Fruit fly (Drosophila melanogaster) whole organism, embryonic: ENCODE measurements around the gene CG32176.

Experiments used
- Atf-2 ChIP-seq: fragments of 200-800 bp; sonication (Bioruptor generic); optimal IDR thresholded peaks from 2 replicates; lab custom pipeline; 2016; ENCODE audit warnings: missing biosample characterization, missing genetic modification characterization
- Atf3 ChIP-seq: fragments of 200-800 bp; sonication (Bioruptor generic); optimal IDR thresholded peaks from 3 replicates; lab custom pipeline; 2016; ENCODE audit warnings: missing biosample characterization, missing genetic modification characterization
- Blimp-1 ChIP-seq: fragments of 200-800 bp; sonication (Bioruptor generic); optimal IDR thresholded peaks from 3 replicates; lab custom pipeline; 2018; ENCODE audit warnings: missing biosample characterization, missing genetic modification characterization, mild to moderate bottlenecking, moderate library complexity, missing genetic modification reagents
- BtbVII ChIP-seq: fragments of 200-800 bp; sonication (Bioruptor generic); optimal IDR thresholded peaks from 3 replicates; lab custom pipeline; 2017; ENCODE audit warnings: missing biosample characterization, mild to moderate bottlenecking, missing genetic modification characterization
- CG10147 ChIP-seq: fragments of 200-800 bp; sonication (Bioruptor generic); optimal IDR thresholded peaks from 2 replicates; lab custom pipeline; 2019; ENCODE audit warnings: missing biosample characterization, mild to moderate bottlenecking, missing genetic modification characterization, moderate library complexity
- CG10543 ChIP-seq: fragments of 200-800 bp; sonication (Bioruptor generic); optimal IDR thresholded peaks from 3 replicates; lab custom pipeline; 2017; ENCODE audit warnings: missing biosample characterization, mild to moderate bottlenecking, missing genetic modification characterization, moderate library complexity
- CG11247 ChIP-seq: fragments of 200-800 bp; sonication (Bioruptor generic); IDR thresholded peaks from 2 replicates; pipeline ENCODE4 v1.3.6; 2022; ENCODE audit warnings: missing biosample characterization, missing genetic modification characterization
- CG12769 ChIP-seq: fragments of 200-800 bp; sonication (Bioruptor generic); optimal IDR thresholded peaks from 2 replicates; lab custom pipeline; 2019; ENCODE audit warnings: missing biosample characterization, mild to moderate bottlenecking, missing genetic modification characterization, moderate library complexity
- CG13296 ChIP-seq: fragments of 200-800 bp; sonication (Bioruptor generic); optimal IDR thresholded peaks from 3 replicates; lab custom pipeline; 2018; ENCODE audit warnings: missing biosample characterization, mild to moderate bottlenecking, missing genetic modification characterization
- CG13894 ChIP-seq: fragments of 200-800 bp; sonication (Bioruptor generic); optimal IDR thresholded peaks from 3 replicates; lab custom pipeline; 2018; ENCODE audit warnings: missing biosample characterization, mild to moderate bottlenecking, missing genetic modification characterization, moderate library complexity
- CG1602 ChIP-seq: fragments of 200-800 bp; sonication (Bioruptor generic); optimal IDR thresholded peaks from 3 replicates; lab custom pipeline; 2016; ENCODE audit warnings: missing biosample characterization, missing genetic modification characterization
- CG1603 ChIP-seq: fragments of 200-800 bp; sonication (Bioruptor generic); optimal IDR thresholded peaks from 2 replicates; lab custom pipeline; 2019; ENCODE audit warnings: missing biosample characterization, mild to moderate bottlenecking, missing genetic modification characterization, moderate library complexity
- CG16779 ChIP-seq: fragments of 200-800 bp; sonication (Bioruptor generic); IDR thresholded peaks from 2 replicates; pipeline ENCODE4 v1.3.6; 2022; ENCODE audit warnings: missing biosample characterization, missing genetic modification characterization
- CG32532 ChIP-seq: fragments of 200-800 bp; sonication (Bioruptor generic); IDR thresholded peaks from 2 replicates; pipeline ENCODE4 v1.3.6; 2022; ENCODE audit warnings: missing biosample characterization, missing genetic modification characterization
- CG34224 ChIP-seq: fragments of 200-800 bp; sonication (Bioruptor generic); IDR thresholded peaks from 3 replicates; pipeline ENCODE4 v1.3.6; 2022; ENCODE audit warnings: missing biosample characterization, missing genetic modification characterization; ENCODE audit not compliant: partially characterized antibody
- CG5953 ChIP-seq: fragments of 200-800 bp; sonication (Bioruptor generic); IDR thresholded peaks from 2 replicates; pipeline ENCODE4 v1.3.6; 2022; ENCODE audit warnings: missing biosample characterization, missing genetic modification characterization
- CG8290 ChIP-seq, 3 experiments: fragments of 200-800 bp; sonication (Bioruptor generic); optimal IDR thresholded peaks; 2 replicates each; lab custom pipeline; 2016 to 2019; ENCODE audit warnings: missing biosample characterization in 3 of 3, missing genetic modification characterization in 3 of 3, mild to moderate bottlenecking in 2 of 3, moderate library complexity in 1 of 3
- CG8359 ChIP-seq: fragments of 200-800 bp; sonication (Bioruptor generic); optimal IDR thresholded peaks from 2 replicates; lab custom pipeline; 2017; ENCODE audit warnings: missing biosample characterization, mild to moderate bottlenecking, missing genetic modification characterization, borderline replicate concordance
- Dp ChIP-seq: fragments of 200-800 bp; sonication (Bioruptor generic); optimal IDR thresholded peaks from 2 replicates; lab custom pipeline; 2018; ENCODE audit warnings: missing biosample characterization, mild to moderate bottlenecking, missing genetic modification characterization, moderate library complexity
- Eip74EF ChIP-seq, 2 experiments: fragments of 200-800 bp in 1 of 2; fragments of >200 bp in 1 of 2; sonication (Bioruptor generic) in 1 of 2; optimal IDR thresholded peaks; 2 replicates each; lab custom pipeline; 2017 to 2019; ENCODE audit warnings: missing biosample characterization in 2 of 2, missing genetic modification characterization in 2 of 2, mild to moderate bottlenecking in 1 of 2, moderate library complexity in 1 of 2
- HLH4C ChIP-seq: fragments of 200-800 bp; sonication (Bioruptor generic); IDR thresholded peaks from 3 replicates; pipeline ENCODE4 v1.3.6; 2022; ENCODE audit warnings: missing biosample characterization, missing genetic modification characterization; ENCODE audit not compliant: partially characterized antibody
- Hr39 ChIP-seq: fragments of >200 bp; optimal IDR thresholded peaks from 2 replicates; lab custom pipeline; 2017
- Lpt ChIP-seq: fragments of >200 bp; optimal IDR thresholded peaks from 2 replicates; lab custom pipeline; 2018; ENCODE audit warnings: missing biosample characterization, missing genetic modification characterization
- Med ChIP-seq: fragments of 200-800 bp; sonication (Bioruptor generic); peaks from one replicate; lab custom pipeline; 2016; ENCODE audit warnings: missing biosample characterization, missing genetic modification characterization, mild to moderate bottlenecking, inconsistent platforms, moderate library complexity
- Nf-YC ChIP-seq: fragments of 200-800 bp; optimal IDR thresholded peaks from 3 replicates; lab custom pipeline; 2019; ENCODE audit warnings: missing biosample characterization, mild to moderate bottlenecking, missing genetic modification characterization, moderate library complexity
- Rfx ChIP-seq: fragments of 200-800 bp; sonication (Bioruptor generic); IDR thresholded peaks from 2 replicates; pipeline ENCODE4 v1.3.6; 2022; ENCODE audit warnings: missing biosample characterization, missing genetic modification characterization
- Sox100B ChIP-seq: fragments of 200-800 bp; sonication (Bioruptor generic); optimal IDR thresholded peaks from 3 replicates; lab custom pipeline; 2018; ENCODE audit warnings: missing biosample characterization, mild to moderate bottlenecking, missing genetic modification characterization
- ab ChIP-seq: fragments of 200-800 bp; sonication (Bioruptor generic); optimal IDR thresholded peaks from 2 replicates; lab custom pipeline; 2016; ENCODE audit warnings: missing biosample characterization, missing genetic modification characterization
- abd-A ChIP-seq: fragments of 200-800 bp; sonication (Bioruptor generic); optimal IDR thresholded peaks from 3 replicates; lab custom pipeline; 2019; ENCODE audit warnings: missing biosample characterization, mild to moderate bottlenecking, missing genetic modification characterization, moderate library complexity
- chinmo ChIP-seq: fragments of 200-800 bp; sonication (Bioruptor generic); IDR thresholded peaks from 4 replicates; pipeline ENCODE4 v1.3.6; 2022; ENCODE audit warnings: missing biosample characterization, missing genetic modification characterization; ENCODE audit not compliant: partially characterized antibody
- crol ChIP-seq: fragments of 200-800 bp; sonication (Bioruptor generic); IDR thresholded peaks from 2 replicates; pipeline ENCODE4 v1.3.6; 2022; ENCODE audit warnings: missing biosample characterization, missing genetic modification characterization
- cwo ChIP-seq: fragments of 200-800 bp; sonication (Bioruptor generic); optimal IDR thresholded peaks from 3 replicates; lab custom pipeline; 2017; ENCODE audit warnings: missing biosample characterization, missing genetic modification characterization, mild to moderate bottlenecking, moderate library complexity, missing genetic modification reagents
- dysf ChIP-seq: fragments of 200-800 bp; sonication (Bioruptor generic); IDR thresholded peaks from 3 replicates; pipeline ENCODE4 v1.3.6; 2022; ENCODE audit warnings: missing biosample characterization, missing genetic modification characterization
- ftz-f1 ChIP-seq: fragments of 200-800 bp; sonication (Bioruptor generic); optimal IDR thresholded peaks from 2 replicates; lab custom pipeline; 2016; ENCODE audit warnings: missing biosample characterization, missing genetic modification characterization
- grn ChIP-seq: fragments of 200-800 bp; sonication (Bioruptor generic); optimal IDR thresholded peaks from 3 replicates; lab custom pipeline; 2017; ENCODE audit warnings: missing biosample characterization, missing genetic modification characterization
- gsb-n ChIP-seq: fragments of 200-800 bp; sonication (Bioruptor generic); optimal IDR thresholded peaks from 3 replicates; lab custom pipeline; 2018; ENCODE audit warnings: missing biosample characterization, mild to moderate bottlenecking, missing genetic modification characterization
- jigr1 ChIP-seq: fragments of 200-800 bp; sonication (Bioruptor generic); IDR thresholded peaks from 3 replicates; pipeline ENCODE4 v1.3.6; 2022; ENCODE audit warnings: missing biosample characterization, missing genetic modification characterization
- kay ChIP-seq: fragments of 200-800 bp; sonication (Bioruptor generic); optimal IDR thresholded peaks from 2 replicates; lab custom pipeline; 2016; ENCODE audit warnings: missing biosample characterization, missing genetic modification characterization
- kni ChIP-seq: fragments of 200-800 bp; sonication (Bioruptor generic); optimal IDR thresholded peaks from 3 replicates; lab custom pipeline; 2017; ENCODE audit warnings: mild to moderate bottlenecking, missing biosample characterization, missing genetic modification reagents, missing genetic modification characterization
- lov ChIP-seq, 2 experiments: fragments of 200-800 bp in 1 of 2; fragments of >200 bp in 1 of 2; sonication (Bioruptor generic) in 1 of 2; IDR thresholded peaks in 1 of 2; optimal IDR thresholded peaks in 1 of 2; 2 replicates in 1 of 2; 3 replicates in 1 of 2; pipeline versions ENCODE4 v1.3.6 to Lab custom; 2017 to 2022; ENCODE audit warnings: missing biosample characterization in 1 of 2, missing genetic modification characterization in 1 of 2
- mirr ChIP-seq: fragments of 200-800 bp; sonication (Bioruptor generic); optimal IDR thresholded peaks from 3 replicates; lab custom pipeline; 2018; ENCODE audit warnings: missing biosample characterization, mild to moderate bottlenecking, missing genetic modification characterization
- nerfin-1 ChIP-seq: fragments of 200-800 bp; sonication (Bioruptor generic); optimal IDR thresholded peaks from 3 replicates; lab custom pipeline; 2019; ENCODE audit warnings: missing biosample characterization, mild to moderate bottlenecking, missing genetic modification characterization, moderate library complexity
- stc ChIP-seq: fragments of 200-800 bp; sonication (Bioruptor generic); IDR thresholded peaks from 2 replicates; pipeline ENCODE4 v1.3.6; 2022; ENCODE audit warnings: missing biosample characterization, missing genetic modification characterization
- trem ChIP-seq: fragments of 200-800 bp; optimal IDR thresholded peaks from 3 replicates; lab custom pipeline; 2019; ENCODE audit warnings: missing biosample characterization, mild to moderate bottlenecking, missing genetic modification characterization, moderate library complexity
- vvl ChIP-seq: fragments of 200-800 bp; sonication (Bioruptor generic); IDR thresholded peaks from 2 replicates; pipeline ENCODE4 v1.3.6; 2022; ENCODE audit warnings: missing biosample characterization, missing genetic modification characterization
- wdn ChIP-seq: fragments of 200-800 bp; sonication (Bioruptor generic); IDR thresholded peaks from 2 replicates; pipeline ENCODE4 v1.3.6; 2022; ENCODE audit warnings: missing biosample characterization, missing genetic modification characterization
- zen2 ChIP-seq: fragments of 200-800 bp; sonication (Bioruptor generic); IDR thresholded peaks from 3 replicates; pipeline ENCODE4 v1.3.6; 2022; ENCODE audit warnings: missing biosample characterization, missing genetic modification characterization; ENCODE audit not compliant: partially characterized antibody

CG32176 gene

DNA sequence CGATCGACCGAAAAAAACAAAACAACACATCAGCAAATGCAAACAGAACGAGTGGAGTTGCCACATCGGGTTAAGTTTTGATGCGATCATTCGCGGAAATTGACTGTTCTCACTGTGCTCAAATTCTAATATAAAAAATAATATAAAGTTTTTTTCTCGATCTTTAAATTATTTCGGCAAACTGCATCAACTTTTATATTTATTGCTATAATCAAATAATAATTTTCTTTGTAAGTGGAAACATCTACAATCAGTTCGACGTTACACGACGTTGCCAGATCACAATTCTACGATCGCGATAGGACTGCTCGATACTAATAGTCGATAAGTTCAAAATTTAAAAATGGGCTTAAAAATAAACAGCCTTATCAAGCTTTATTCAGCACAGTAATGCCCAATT, 4.9 kb upstream of the CG32176 start, which contains the start of gene Gorab (continued):
- TF ChIP-seq gsb-n (tag; lab: Kevin White, UChicago) (peak; percentile 52), Hr39 (no peak), dysf (peak; percentile 97)

DNA sequence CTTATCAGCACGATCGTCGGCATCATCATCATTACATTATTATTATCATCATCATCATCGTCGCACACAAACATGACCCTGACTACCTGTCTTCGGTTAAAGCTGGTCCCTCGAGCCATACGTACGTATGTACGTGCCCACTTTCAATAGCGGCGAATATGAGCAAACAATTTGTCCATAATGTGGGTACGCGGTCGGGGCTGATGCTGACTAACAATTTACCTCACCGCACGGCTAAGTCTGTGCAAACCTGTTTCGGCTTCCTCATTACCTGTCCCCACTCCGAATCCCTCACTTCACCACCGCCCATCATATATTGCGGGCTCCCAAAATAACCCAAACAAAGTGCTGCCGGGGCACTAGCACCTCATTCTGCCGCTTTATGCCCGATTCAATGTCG, 3.3 kb upstream of the CG32176 start:
- TF ChIP-seq CG1603 (no peak), CG13894 (tag; lab: Kevin White, UChicago) (peak; percentile 73), trem (no peak), vvl (peak; percentile 13; the same call in 1 of the 2 replicates), CG12769 (tag; lab: Kevin White, UChicago) (peak; percentile 95), stc (no peak), cwo (GFP tag; lab: Kevin White, UChicago) (no peak), mirr (GFP tag; lab: Kevin White, UChicago) (peak; percentile 67), kay (GFP tag; lab: Kevin White, UChicago) (peak; percentile 46), CG13296 (no peak), Atf3 (GFP tag; lab: Kevin White, UChicago) (no peak), kni (peak; percentile 15), Dp (GFP tag; lab: Kevin White, UChicago) (no peak), nerfin-1 (tag; lab: Kevin White, UChicago) (no peak), CG8290 (GFP tag; optimal IDR thresholded peaks at IDR 0.05; lab: Kevin White, UChicago) (no peak), CG8290 (tag; optimal IDR thresholded peaks at IDR 0.05; lab: Kevin White, UChicago) (peak in 1 of 2 experiments; percentile 70), ftz-f1 (GFP tag; lab: Kevin White, UChicago) (peak; percentile 21), Rfx (GFP tag; lab: Robert Waterston, UW) (peak; percentile 5; the same call in 1 of the 2 replicates), zen2 (GFP tag; lab: Robert Waterston, UW) (no peak), grn (GFP tag; lab: Kevin White, UChicago) (peak; percentile 67), lov (optimal IDR thresholded peaks at IDR 0.05; lab: Kevin White, UChicago) (no peak), lov (GFP tag; IDR thresholded peaks at IDR 0.05; lab: Robert Waterston, UW) (no peak), CG10543 (GFP tag; lab: Kevin White, UChicago) (peak; percentile 81), Nf-YC (tag; lab: Kevin White, UChicago) (no peak), CG32532 (0 out of 2 replicates have a peak, but pooled peaks have one; percentile 10), wdn (no peak), abd-A (peak; percentile 39), BtbVII (GFP tag; lab: Kevin White, UChicago) (peak; percentile 8), CG5953 (GFP tag; lab: Robert Waterston, UW) (0 out of 2 replicates have a peak, but pooled peaks have one; percentile 22), HLH4C (GFP tag; lab: Robert Waterston, UW) (0 out of 3 replicates have a peak, but pooled peaks have one; percentile 29), Sox100B (GFP tag; lab: Kevin White, UChicago) (no peak), Atf-2 (GFP tag; lab: Kevin White, UChicago) (no peak), Med (GFP tag; lab: Kevin White, UChicago) (peak; percentile 48), CG11247 (GFP tag; lab: Robert Waterston, UW) (no peak), chinmo (peak; percentile 87; the same call in 3 of the 4 replicates), ab (GFP tag; lab: Kevin White, UChicago) (no peak), CG16779 (0 out of 2 replicates have a peak, but pooled peaks have one; percentile 9), CG8359 (GFP tag; lab: Kevin White, UChicago) (no peak), Eip74EF (GFP tag; optimal IDR thresholded peaks at IDR 0.05; lab: Kevin White, UChicago) (peak in 1 of 2 experiments; percentile 43), CG1602 (GFP tag; lab: Kevin White, UChicago) (no peak), jigr1 (GFP tag; lab: Robert Waterston, UW) (no peak), Lpt (GFP tag; lab: Kevin White, UChicago) (no peak), CG10147 (GFP tag; lab: Kevin White, UChicago) (no peak), crol (peak; percentile 81), Blimp-1 (GFP tag; lab: Kevin White, UChicago) (peak; percentile 18), CG34224 (GFP tag; lab: Robert Waterston, UW) (no peak)
